Fruit fly (Drosophila melanogaster) S2 (cell line): ENCODE data around the gene CG43750.

Experiments
- CG8478 ChIP-seq: fragments of >200 bp; optimal IDR thresholded peaks from 2 replicates; lab custom pipeline; 2018
- CTCF ChIP-seq, 2 experiments: fragments of >200 bp; optimal IDR thresholded peaks; 2 replicates each; lab custom pipeline; 2018

dm6 chr2L:2429588-2429987, 39.1 kb upstream of the CG43750 start:
- TF ChIP-seq CTCF (optimal IDR thresholded peaks at IDR 0.05; lab: Kevin White, UChicago) (no peak), CG8478 (lab: Kevin White, UChicago) (no peak)
